Fruit fly (Drosophila melanogaster): ENCODE measurements around the gene CG44837.
A peak's percentile ranks its signal among the peaks of the same experiment; 100 is the strongest.

DNA sequence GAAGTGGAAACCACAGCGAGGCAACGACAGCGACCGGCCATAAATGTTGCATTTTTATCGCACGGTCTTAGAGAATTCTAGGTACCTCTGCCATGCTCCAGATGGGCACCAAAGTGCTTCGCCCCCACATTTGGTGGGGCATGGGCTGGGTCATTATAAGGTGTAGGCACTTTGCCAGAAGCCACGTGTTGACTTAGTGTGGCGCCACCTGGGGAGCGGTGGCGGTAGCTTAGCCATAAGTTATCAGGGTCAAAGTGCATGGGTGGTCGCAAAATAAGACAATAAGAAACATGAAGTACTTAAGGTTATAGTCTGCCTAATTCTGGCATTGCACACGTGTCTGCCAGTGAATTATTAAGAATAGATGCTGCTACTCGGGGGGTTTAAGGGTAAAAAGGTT lies 45.9 kb downstream of the CG44837 start:
- TF ChIP-seq CTCF (optimal IDR thresholded peaks at IDR 0.05) (peak; percentile 79 to 84), CG8478 (optimal IDR thresholded peaks at IDR 0.05) (no peak)
